Worm (Caenorhabditis elegans) whole organism, young adult: ENCODE results near the gene srx-76.
A peak's percentile ranks its signal among the peaks of the same experiment; 100 is the strongest.

ENCODE experiments used
- Y67H2A.10 ChIP-seq: fragments of 200-800 bp; sonication (Bioruptor generic); conservative IDR thresholded peaks from 2 replicates; pipeline ENCODE4 v1.3.6; 2022; ENCODE audit warnings: missing genetic modification reagents, missing genetic modification characterization, missing compliant biosample characterization
- ama-1 ChIP-seq, 3 experiments: fragments of 150-350 bp in 1 of 3; sonication (generic microtip) in 2 of 3; optimal IDR thresholded peaks; 2 replicates each; lab custom pipeline; 2014 to 2018; ENCODE audit warnings: missing biosample characterization in 2 of 3, missing genetic modification characterization in 2 of 3, missing genetic modification reagents in 2 of 3
- ceh-40 ChIP-seq: fragments of 200-800 bp; sonication (Bioruptor generic); IDR thresholded peaks from 2 replicates; pipeline ENCODE4 v1.3.6; 2022; ENCODE audit warnings: missing genetic modification characterization, missing compliant biosample characterization
- egl-44 ChIP-seq: fragments of 200-800 bp; sonication (Bioruptor generic); IDR thresholded peaks from 2 replicates; pipeline ENCODE4 v1.3.6; 2022; ENCODE audit warnings: missing genetic modification reagents, missing genetic modification characterization, missing compliant biosample characterization
- hmg-1.2 ChIP-seq: fragments of 200-800 bp; sonication (Bioruptor generic); IDR thresholded peaks from 2 replicates; pipeline ENCODE4 v1.3.6; 2022; ENCODE audit warnings: missing genetic modification reagents, missing genetic modification characterization, missing compliant biosample characterization
- lin-54 ChIP-seq: fragments of 200-800 bp; sonication (Bioruptor generic); optimal IDR thresholded peaks from 2 replicates; lab custom pipeline; 2018; ENCODE audit warnings: mild to moderate bottlenecking, missing genetic modification characterization, missing compliant biosample characterization
- nhr-90 ChIP-seq: sonication (generic microtip); optimal IDR thresholded peaks from 2 replicates; lab custom pipeline; 2016; ENCODE audit warnings: missing genotype, mild to moderate bottlenecking, missing genetic modification characterization, missing compliant biosample characterization
- snpc-4 ChIP-seq, 5 experiments: fragments of 150-350 bp in 1 of 5; sonication (generic microtip) in 4 of 5; optimal IDR thresholded peaks; 2 replicates each; lab custom pipeline; 2014 to 2018; ENCODE audit warnings: missing genetic modification characterization in 5 of 5, missing biosample characterization in 3 of 5, antibody characterized with exemption in 2 of 5, mild to moderate bottlenecking in 2 of 5, missing compliant biosample characterization in 2 of 5, missing genotype in 2 of 5, moderate library complexity in 2 of 5, missing genetic modification reagents in 1 of 5
- ztf-22 ChIP-seq: fragments of 200-800 bp; sonication (Bioruptor generic); optimal IDR thresholded peaks from 2 replicates; lab custom pipeline; 2018; ENCODE audit warnings: mild to moderate bottlenecking, missing genetic modification characterization, moderate library complexity, missing compliant biosample characterization

ce11 chrV:11933196-11934028 lies 41.8 kb downstream of the srx-76 start, which contains the start of the genes aman-2 and F58H1.3:
- TF ChIP-seq Y67H2A.10 (GFP tag; lab: Robert Waterston, UW) (no peak), ceh-40 (GFP tag; lab: Robert Waterston, UW) (no peak), snpc-4 (GFP tag; optimal IDR thresholded peaks at IDR 0.05; lab: Kevin White, UChicago) (no peak), snpc-4 (tag; optimal IDR thresholded peaks at IDR 0.05; lab: Kevin White, UChicago) (peak in 1 of 4 experiments; percentile 50), ztf-22 (no peak), lin-54 (GFP tag; lab: Kevin White, UChicago) (no peak), nhr-90 (no peak), hmg-1.2 (GFP tag; lab: Robert Waterston, UW) (no peak), egl-44 (GFP tag; lab: Robert Waterston, UW) (no peak), ama-1 (optimal IDR thresholded peaks at IDR 0.05; lab: Kevin White, UChicago) (no peak), ama-1 (GFP tag; optimal IDR thresholded peaks at IDR 0.05; lab: Kevin White, UChicago) (no peak)
